Worm (Caenorhabditis elegans) whole organism, L2 larva: Measurements from ENCODE around the gene spig-9.

Experiments
- elt-3 ChIP-seq: sonication (generic microtip); optimal IDR thresholded peaks from 2 replicates; lab custom pipeline; 2017; ENCODE audit warnings: missing biosample characterization, missing genetic modification characterization
- fos-1 ChIP-seq: fragments of 150-350 bp; optimal IDR thresholded peaks from 2 replicates; lab custom pipeline; 2014; ENCODE audit warnings: missing biosample characterization, missing genetic modification characterization
- lin-13 ChIP-seq: fragments of 150-350 bp; optimal IDR thresholded peaks from 2 replicates; lab custom pipeline; 2014; ENCODE audit warnings: missing biosample characterization, missing genetic modification reagents, missing genetic modification characterization
- sem-4 ChIP-seq: fragments of 150-350 bp; optimal IDR thresholded peaks from 2 replicates; lab custom pipeline; 2014; ENCODE audit warnings: missing biosample characterization, missing genetic modification reagents, missing genetic modification characterization

ce11 chrV:13636411-13636810 lies 24.7 kb upstream of the spig-9 start:
- TF ChIP-seq fos-1 (tag; lab: Kevin White, UChicago) (no peak), lin-13 (GFP tag; lab: Kevin White, UChicago) (no peak), sem-4 (no peak), elt-3 (tag; lab: Kevin White, UChicago) (no peak)
